Worm (Caenorhabditis elegans) whole organism, late embryonic: ENCODE data around the gene ttr-42.

Source experiments
- K09A11.1 ChIP-seq: sonication (generic microtip); optimal IDR thresholded peaks from 2 replicates; lab custom pipeline; 2017; ENCODE audit warnings: antibody characterized with exemption, mild to moderate bottlenecking, missing genetic modification characterization, missing compliant biosample characterization; ENCODE audit not compliant: insufficient read depth
- T23F11.4 ChIP-seq: fragments of 200-800 bp; sonication (Bioruptor generic); optimal IDR thresholded peaks from 2 replicates; lab custom pipeline; 2018; ENCODE audit warnings: mild to moderate bottlenecking, missing genetic modification characterization, missing compliant biosample characterization
- dve-1 ChIP-seq: sonication (generic microtip); optimal IDR thresholded peaks from 2 replicates; lab custom pipeline; 2017; ENCODE audit warnings: antibody characterized with exemption, mild to moderate bottlenecking, missing genetic modification characterization, missing compliant biosample characterization
- madf-2 ChIP-seq: sonication (generic microtip); optimal IDR thresholded peaks from 2 replicates; lab custom pipeline; 2017; ENCODE audit warnings: missing genetic modification characterization, missing compliant biosample characterization
- nfya-1 ChIP-seq: sonication (generic microtip); optimal IDR thresholded peaks from 2 replicates; lab custom pipeline; 2017; ENCODE audit warnings: missing genetic modification characterization, mild to moderate bottlenecking, missing compliant biosample characterization, antibody characterized with exemption, moderate library complexity
- pha-4 ChIP-seq: fragments of 150-350 bp; optimal IDR thresholded peaks from 2 replicates; lab custom pipeline; 2018; ENCODE audit warnings: missing biosample characterization, missing genetic modification reagents, missing genetic modification characterization
- pqm-1 ChIP-seq: sonication (generic microtip); optimal IDR thresholded peaks from 2 replicates; lab custom pipeline; 2016; ENCODE audit warnings: missing genetic modification characterization, missing compliant biosample characterization
- sdc-2 ChIP-seq: sonication (generic microtip); optimal IDR thresholded peaks from 2 replicates; lab custom pipeline; 2016; ENCODE audit warnings: missing genotype, missing genetic modification characterization, missing compliant biosample characterization
- sox-4 ChIP-seq: sonication (generic microtip); optimal IDR thresholded peaks from 2 replicates; lab custom pipeline; 2017; ENCODE audit warnings: mild to moderate bottlenecking, missing genetic modification characterization, inconsistent platforms, missing compliant biosample characterization
- tbx-2 ChIP-seq: sonication (generic microtip); optimal IDR thresholded peaks from 2 replicates; lab custom pipeline; 2016; ENCODE audit warnings: missing genetic modification characterization, missing compliant biosample characterization
- ttx-3 ChIP-seq: sonication (generic microtip); optimal IDR thresholded peaks from 2 replicates; lab custom pipeline; 2016; ENCODE audit warnings: missing genetic modification reagents, missing genetic modification characterization, missing compliant biosample characterization
- unc-3 ChIP-seq, 2 experiments: fragments of 200-800 bp in 1 of 2; sonication (Bioruptor generic) in 1 of 2; sonication (generic microtip) in 1 of 2; conservative IDR thresholded peaks in 1 of 2; optimal IDR thresholded peaks in 1 of 2; 2 replicates each; pipeline versions ENCODE4 v1.3.6 to Lab custom; 2016 to 2022; ENCODE audit warnings: missing compliant biosample characterization in 2 of 2, missing genetic modification characterization in 2 of 2, missing genetic modification reagents in 1 of 2
- ztf-16 ChIP-seq: sonication (generic microtip); optimal IDR thresholded peaks from 2 replicates; lab custom pipeline; 2017; ENCODE audit warnings: missing genetic modification characterization, missing compliant biosample characterization

- TF ChIP-seq pqm-1 (tag; lab: Kevin White, UChicago) (no peak), ztf-16 (tag; lab: Kevin White, UChicago) (no peak), sox-4 (tag; lab: Kevin White, UChicago) (no peak), sdc-2 (tag; lab: Kevin White, UChicago) (no peak), madf-2 (tag; lab: Kevin White, UChicago) (no peak), T23F11.4 (GFP tag; lab: Kevin White, UChicago) (no peak), dve-1 (tag; lab: Kevin White, UChicago) (no peak), pha-4 (tag; lab: Kevin White, UChicago) (no peak), ttx-3 (tag; lab: Kevin White, UChicago) (no peak), nfya-1 (tag; lab: Kevin White, UChicago) (no peak), K09A11.1 (tag; lab: Kevin White, UChicago) (no peak), tbx-2 (no peak), unc-3 (GFP tag; conservative IDR thresholded peaks at IDR 0.05; lab: Robert Waterston, UW) (no peak), unc-3 (tag; optimal IDR thresholded peaks at IDR 0.05; lab: Kevin White, UChicago) (no peak)
Observed at ce11 chrX:2580524-2580981, 3.0 kb downstream of the ttr-42 start, which contains the start of gene H01M10.1.
